Worm (Caenorhabditis elegans): ENCODE results near the gene C16A11.3.

- TF ChIP-seq nhr-76 (tag; optimal IDR thresholded peaks at IDR 0.05) = no peak
- no peak for TF ChIP-seq nhr-12 (tag; optimal IDR thresholded peaks at IDR 0.05)
- no peak for TF ChIP-seq lin-13 (tag; optimal IDR thresholded peaks at IDR 0.05)
- TF ChIP-seq unc-62 (GFP tag; optimal IDR thresholded peaks at IDR 0.05) = no peak
- no peak for TF ChIP-seq ztf-11 (tag; optimal IDR thresholded peaks at IDR 0.05)
These were observed 43.0 kb upstream of the C16A11.3 start, which contains the start of gene cpna-1 for ce11 chrII:4186364-4186763.
